Fruit fly (Drosophila melanogaster) whole organism, prepupa: ENCODE results near the gene CG46281.

ENCODE experiments used
- CG31627 ChIP-seq: fragments of 200-800 bp; sonication (Bioruptor generic); optimal IDR thresholded peaks from 3 replicates; lab custom pipeline; 2016; ENCODE audit warnings: missing biosample characterization, missing genetic modification characterization
- CG6276 ChIP-seq: fragments of 200-800 bp; sonication (Bioruptor generic); optimal IDR thresholded peaks from 2 replicates; lab custom pipeline; 2017; ENCODE audit warnings: missing biosample characterization, mild to moderate bottlenecking, missing genetic modification characterization
- Ets21C ChIP-seq: fragments of 200-800 bp; sonication (Bioruptor generic); optimal IDR thresholded peaks from 3 replicates; lab custom pipeline; 2016; ENCODE audit warnings: missing biosample characterization, missing genetic modification characterization
- Lpt ChIP-seq: fragments of 200-800 bp; sonication (Bioruptor generic); optimal IDR thresholded peaks from 3 replicates; lab custom pipeline; 2016; ENCODE audit warnings: missing biosample characterization, missing genetic modification characterization
- Sox102F ChIP-seq: fragments of 200-800 bp; sonication (Bioruptor generic); optimal IDR thresholded peaks from 2 replicates; lab custom pipeline; 2016; ENCODE audit warnings: missing biosample characterization, mild to moderate bottlenecking, missing genetic modification characterization
- Sox14 ChIP-seq: fragments of 200-800 bp; sonication (Bioruptor generic); optimal IDR thresholded peaks from 3 replicates; lab custom pipeline; 2016; ENCODE audit warnings: missing biosample characterization, missing genetic modification characterization
- cyc ChIP-seq: fragments of 200-800 bp; sonication (Bioruptor generic); optimal IDR thresholded peaks from 3 replicates; lab custom pipeline; 2016; ENCODE audit warnings: missing biosample characterization, missing genetic modification characterization
- esn ChIP-seq: fragments of 200-800 bp; sonication (Bioruptor generic); optimal IDR thresholded peaks from 2 replicates; lab custom pipeline; 2016; ENCODE audit warnings: missing biosample characterization, mild to moderate bottlenecking, missing genetic modification characterization, moderate library complexity
- salr ChIP-seq, 2 experiments: fragments of 200-800 bp; sonication (Bioruptor generic); optimal IDR thresholded peaks; 3 replicates each; lab custom pipeline; 2016 to 2018; ENCODE audit warnings: missing biosample characterization in 2 of 2, missing genetic modification characterization in 2 of 2, mild to moderate bottlenecking in 1 of 2
- topi ChIP-seq: fragments of 200-800 bp; sonication (Bioruptor generic); optimal IDR thresholded peaks from 3 replicates; lab custom pipeline; 2016; ENCODE audit warnings: missing biosample characterization, missing genetic modification characterization

DNA sequence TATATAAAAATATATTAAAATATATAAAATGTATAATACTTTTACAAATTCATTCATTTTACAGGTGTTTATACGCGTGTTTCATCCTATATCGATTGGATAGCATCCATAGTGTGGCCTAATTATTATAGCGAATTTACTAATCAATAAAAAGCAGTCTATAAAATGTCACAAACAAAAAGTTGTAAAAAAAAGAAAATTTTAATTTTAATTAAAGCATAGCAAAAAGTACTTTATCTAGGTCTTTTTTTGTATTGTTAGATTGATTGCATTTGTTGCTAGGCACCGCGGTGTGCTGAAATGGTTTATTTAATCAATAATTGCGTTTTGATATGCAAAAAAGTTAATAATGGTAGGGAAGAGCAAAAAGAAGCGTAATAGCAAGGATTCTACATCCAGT lies 13.8 kb upstream of the CG46281 start, which contains the start of gene CG45122:
- no peak for TF ChIP-seq topi (GFP tag; lab: Kevin White, UChicago)
- TF ChIP-seq cyc (GFP tag; lab: Kevin White, UChicago), result no peak
- no peak for TF ChIP-seq CG6276 (GFP tag; lab: Kevin White, UChicago)
- no peak for TF ChIP-seq Lpt
- TF ChIP-seq Ets21C (GFP tag; lab: Kevin White, UChicago), result no peak
- no peak for TF ChIP-seq Sox14 (GFP tag; lab: Kevin White, UChicago)
- no peak for TF ChIP-seq Sox102F (GFP tag; lab: Kevin White, UChicago)
- no peak for TF ChIP-seq esn (GFP tag; lab: Kevin White, UChicago)
- no peak for TF ChIP-seq salr (GFP tag; optimal IDR thresholded peaks at IDR 0.05; lab: Kevin White, UChicago)
- no peak for TF ChIP-seq CG31627 (GFP tag; lab: Kevin White, UChicago)
